Worm (Caenorhabditis elegans) whole organism, L4/young adult: ENCODE data around the gene dnj-1.

ENCODE experiments used
- dao-5 ChIP-seq: sonication (generic microtip); optimal IDR thresholded peaks from 2 replicates; lab custom pipeline; 2016; ENCODE audit warnings: missing genotype, missing genetic modification characterization, moderate library complexity, missing compliant biosample characterization
- him-1 ChIP-seq: sonication (generic microtip); optimal IDR thresholded peaks from 2 replicates; lab custom pipeline; 2016; ENCODE audit warnings: missing genotype, missing genetic modification reagents, missing genetic modification characterization, missing compliant biosample characterization

- no peak for TF ChIP-seq him-1 (tag; lab: Kevin White, UChicago)
- no peak for TF ChIP-seq dao-5 (tag; lab: Kevin White, UChicago)
Observed at ce11 chrIV:11286112-11286511, 12.7 kb upstream of the dnj-1 start.
